Worm (Caenorhabditis elegans) whole organism, mixed stage, embryonic: Measurements from ENCODE around the gene K02D10.4.

Source experiments
- lin-13 ChIP-seq: fragments of 150-350 bp; optimal IDR thresholded peaks from 2 replicates; lab custom pipeline; 2014; ENCODE audit warnings: missing biosample characterization, missing genetic modification characterization
- tbx-8 ChIP-seq: fragments of 200-800 bp; sonication (Bioruptor generic); optimal IDR thresholded peaks from 2 replicates; lab custom pipeline; 2018; ENCODE audit warnings: mild to moderate bottlenecking, missing genetic modification characterization, moderate library complexity, missing compliant biosample characterization
- zip-8 ChIP-seq: fragments of 150-350 bp; optimal IDR thresholded peaks from 2 replicates; lab custom pipeline; 2014; ENCODE audit warnings: missing biosample characterization, missing genetic modification characterization

- TF ChIP-seq lin-13 (tag; lab: Kevin White, UChicago) (no peak), zip-8 (no peak), tbx-8 (no peak)
Observed at ce11 chrIII:8765030-8765429, 14.8 kb downstream of the K02D10.4 start.
